Worm (Caenorhabditis elegans) whole organism, young adult: ENCODE data around the gene gmn-1.

Experiments
- C17E4.6 ChIP-seq: fragments of 200-800 bp; sonication (Bioruptor generic); IDR thresholded peaks from 2 replicates; pipeline ENCODE4 v1.3.6; 2022; ENCODE audit warnings: missing genetic modification reagents, missing genetic modification characterization, missing compliant biosample characterization
- F37B4.10 ChIP-seq: fragments of 200-800 bp; sonication (Bioruptor generic); IDR thresholded peaks from 2 replicates; pipeline ENCODE4 v1.3.6; 2022; ENCODE audit warnings: missing genetic modification characterization, missing compliant biosample characterization
- T26A5.8 ChIP-seq: sonication (generic microtip); optimal IDR thresholded peaks from 2 replicates; lab custom pipeline; 2016; ENCODE audit warnings: missing genetic modification characterization, missing compliant biosample characterization
- akir-1 ChIP-seq: fragments of 200-800 bp; sonication (Bioruptor generic); optimal IDR thresholded peaks from 2 replicates; lab custom pipeline; 2018; ENCODE audit warnings: mild to moderate bottlenecking, missing genetic modification characterization, moderate library complexity, missing compliant biosample characterization
- ama-1 ChIP-seq, 3 experiments: fragments of 150-350 bp in 1 of 3; sonication (generic microtip) in 2 of 3; optimal IDR thresholded peaks; 2 replicates each; lab custom pipeline; 2014 to 2018; ENCODE audit warnings: missing biosample characterization in 2 of 3, missing genetic modification characterization in 2 of 3, missing genetic modification reagents in 2 of 3
- cebp-2 ChIP-seq: fragments of 200-800 bp; sonication (Bioruptor generic); IDR thresholded peaks from 2 replicates; pipeline ENCODE4 v1.3.6; 2022; ENCODE audit warnings: missing genetic modification characterization, missing compliant biosample characterization
- efl-1 ChIP-seq: fragments of 150-350 bp; optimal IDR thresholded peaks from 2 replicates; lab custom pipeline; 2014; ENCODE audit warnings: missing biosample characterization, missing genetic modification reagents, missing genetic modification characterization
- egl-18 ChIP-seq: fragments of 200-800 bp; sonication (Bioruptor generic); IDR thresholded peaks from 2 replicates; pipeline ENCODE4 v1.3.6; 2022; ENCODE audit warnings: missing genetic modification reagents, missing genetic modification characterization, missing compliant biosample characterization
- madf-3 ChIP-seq: fragments of 200-800 bp; sonication (Bioruptor generic); IDR thresholded peaks from 2 replicates; pipeline ENCODE4 v1.3.6; 2022; ENCODE audit warnings: missing genetic modification reagents, missing genetic modification characterization, missing compliant biosample characterization
- nhr-27 ChIP-seq: fragments of 200-800 bp; sonication (Bioruptor generic); optimal IDR thresholded peaks from 2 replicates; lab custom pipeline; 2018; ENCODE audit warnings: mild to moderate bottlenecking, missing genetic modification characterization, moderate library complexity, missing compliant biosample characterization
- snpc-4 ChIP-seq, 5 experiments: fragments of 150-350 bp in 1 of 5; sonication (generic microtip) in 4 of 5; optimal IDR thresholded peaks; 2 replicates each; lab custom pipeline; 2014 to 2018; ENCODE audit warnings: missing genetic modification characterization in 5 of 5, missing biosample characterization in 3 of 5, antibody characterized with exemption in 2 of 5, mild to moderate bottlenecking in 2 of 5, missing compliant biosample characterization in 2 of 5, missing genotype in 2 of 5, moderate library complexity in 2 of 5, missing genetic modification reagents in 1 of 5

ce11 chrIII:12186111-12186510, 39.0 kb downstream of the gmn-1 start, which contains the start of gene lury-1:
- TF ChIP-seq egl-18: no peak
- TF ChIP-seq F37B4.10: no peak
- no peak for TF ChIP-seq ama-1 (optimal IDR thresholded peaks at IDR 0.05; lab: Kevin White, UChicago)
- no peak for TF ChIP-seq ama-1 (GFP tag; optimal IDR thresholded peaks at IDR 0.05; lab: Kevin White, UChicago)
- no peak for TF ChIP-seq madf-3
- TF ChIP-seq efl-1 (GFP tag; lab: Kevin White, UChicago): no peak
- TF ChIP-seq nhr-27 (tag; lab: Kevin White, UChicago): no peak
- no peak for TF ChIP-seq snpc-4 (GFP tag; optimal IDR thresholded peaks at IDR 0.05; lab: Kevin White, UChicago)
- TF ChIP-seq snpc-4 (tag; optimal IDR thresholded peaks at IDR 0.05; lab: Kevin White, UChicago): no peak
- no peak for TF ChIP-seq T26A5.8 (tag; lab: Kevin White, UChicago)
- TF ChIP-seq akir-1 (GFP tag; lab: Kevin White, UChicago): no peak
- no peak for TF ChIP-seq cebp-2 (GFP tag; lab: Robert Waterston, UW)
- no peak for TF ChIP-seq C17E4.6 (GFP tag; lab: Robert Waterston, UW)
